Worm (Caenorhabditis elegans) whole organism, young adult: ENCODE results near the gene bath-1.

ENCODE experiments used
- C17E4.6 ChIP-seq: fragments of 200-800 bp; sonication (Bioruptor generic); IDR thresholded peaks from 2 replicates; pipeline ENCODE4 v1.3.6; 2022; ENCODE audit warnings: missing genetic modification reagents, missing genetic modification characterization, missing compliant biosample characterization
- K11D2.4 ChIP-seq: fragments of 200-800 bp; sonication (Bioruptor generic); IDR thresholded peaks from 2 replicates; pipeline ENCODE4 v1.3.6; 2022; ENCODE audit warnings: missing genetic modification reagents, missing genetic modification characterization, missing compliant biosample characterization
- Y79H2A.3 ChIP-seq: fragments of 200-800 bp; sonication (Bioruptor generic); conservative IDR thresholded peaks from 2 replicates; pipeline ENCODE4 v1.3.6; 2022; ENCODE audit warnings: missing genetic modification reagents, missing genetic modification characterization, missing compliant biosample characterization
- attf-3 ChIP-seq: fragments of 200-800 bp; sonication (Bioruptor generic); conservative IDR thresholded peaks from 2 replicates; pipeline ENCODE4 v1.3.6; 2022; ENCODE audit warnings: missing genetic modification reagents, missing genetic modification characterization, missing compliant biosample characterization
- cebp-1 ChIP-seq, 2 experiments: fragments of 200-800 bp in 1 of 2; sonication (Bioruptor generic) in 1 of 2; sonication (generic microtip) in 1 of 2; IDR thresholded peaks in 1 of 2; optimal IDR thresholded peaks in 1 of 2; 2 replicates each; pipeline versions ENCODE4 v1.3.6 to Lab custom; 2017 to 2022; ENCODE audit warnings: missing compliant biosample characterization in 2 of 2, missing genetic modification characterization in 2 of 2, mild to moderate bottlenecking in 1 of 2, missing genetic modification reagents in 1 of 2, moderate library complexity in 1 of 2
- lin-40 ChIP-seq: sonication (generic microtip); optimal IDR thresholded peaks from 2 replicates; lab custom pipeline; 2016; ENCODE audit warnings: missing genetic modification characterization, mild to moderate bottlenecking, missing compliant biosample characterization, missing genotype, missing genetic modification reagents
- madf-10 ChIP-seq: sonication (generic microtip); optimal IDR thresholded peaks from 2 replicates; lab custom pipeline; 2016; ENCODE audit warnings: mild to moderate bottlenecking, missing genetic modification characterization, missing compliant biosample characterization
- madf-8 ChIP-seq: fragments of 200-800 bp; sonication (Bioruptor generic); conservative IDR thresholded peaks from 2 replicates; pipeline ENCODE4 v1.3.6; 2022; ENCODE audit warnings: missing genetic modification reagents, missing genetic modification characterization, missing compliant biosample characterization
- nhr-179 ChIP-seq: sonication (generic microtip); optimal IDR thresholded peaks from 2 replicates; lab custom pipeline; 2016; ENCODE audit warnings: mild to moderate bottlenecking, missing genetic modification characterization, missing compliant biosample characterization
- pha-4 ChIP-seq: fragments of 150-350 bp; sonication (generic microtip); optimal IDR thresholded peaks from 2 replicates; lab custom pipeline; 2014; ENCODE audit warnings: missing biosample characterization, missing genetic modification reagents, missing genetic modification characterization
- tbp1 ChIP-seq: fragments of 200-800 bp; sonication (Bioruptor generic); optimal IDR thresholded peaks from 2 replicates; lab custom pipeline; 2018; ENCODE audit warnings: mild to moderate bottlenecking, missing genetic modification characterization, missing compliant biosample characterization
- unc-62 ChIP-seq: fragments of 150-350 bp; optimal IDR thresholded peaks from 2 replicates; lab custom pipeline; 2014; ENCODE audit warnings: missing biosample characterization, missing genetic modification reagents, missing genetic modification characterization
- zfh-2 ChIP-seq: fragments of 200-800 bp; sonication (Bioruptor generic); conservative IDR thresholded peaks from 2 replicates; pipeline ENCODE4 v1.3.6; 2022; ENCODE audit warnings: missing genetic modification reagents, missing genetic modification characterization, missing compliant biosample characterization

DNA sequence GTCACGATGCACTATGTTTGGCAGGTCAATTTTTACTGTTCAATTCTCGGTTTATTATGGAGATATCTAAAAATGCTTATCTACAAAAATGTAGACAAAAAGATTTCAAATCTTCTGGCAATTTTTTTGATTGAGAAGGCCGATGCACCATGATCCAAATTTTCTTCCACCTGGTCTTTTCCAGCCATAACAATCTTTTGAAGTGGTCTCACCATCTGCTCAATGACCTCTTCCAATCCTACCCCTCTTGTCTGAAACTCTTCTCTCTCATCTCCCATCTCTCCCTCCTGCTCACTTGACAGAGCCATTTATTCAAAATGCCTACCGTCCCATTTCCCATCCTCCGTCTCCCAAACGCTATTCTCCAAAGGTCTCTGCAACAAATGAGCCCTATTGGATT, 22.8 kb upstream of the bath-1 start, which contains the start of gene fbxb-35:
- TF ChIP-seq unc-62 (GFP tag; lab: Kevin White, UChicago) (no peak), cebp-1 (GFP tag; IDR thresholded peaks at IDR 0.05; lab: Robert Waterston, UW) (no peak), cebp-1 (tag; optimal IDR thresholded peaks at IDR 0.05; lab: Kevin White, UChicago) (no peak), lin-40 (tag; lab: Kevin White, UChicago) (no peak), attf-3 (GFP tag; lab: Robert Waterston, UW) (no peak), zfh-2 (GFP tag; lab: Robert Waterston, UW) (no peak), pha-4 (tag; lab: Kevin White, UChicago) (no peak), Y79H2A.3 (GFP tag; lab: Robert Waterston, UW) (no peak), tbp1 (GFP tag; lab: Kevin White, UChicago) (no peak), C17E4.6 (GFP tag; lab: Robert Waterston, UW) (no peak), madf-10 (no peak), nhr-179 (tag; lab: Kevin White, UChicago) (no peak), K11D2.4 (GFP tag; lab: Robert Waterston, UW) (no peak), madf-8 (GFP tag; lab: Robert Waterston, UW) (no peak)
